Fruit fly (Drosophila melanogaster): ENCODE results near the gene COX5BL.
A peak's percentile ranks its signal among the peaks of the same experiment; 100 is the strongest.

Gene COX5BL

DNA sequence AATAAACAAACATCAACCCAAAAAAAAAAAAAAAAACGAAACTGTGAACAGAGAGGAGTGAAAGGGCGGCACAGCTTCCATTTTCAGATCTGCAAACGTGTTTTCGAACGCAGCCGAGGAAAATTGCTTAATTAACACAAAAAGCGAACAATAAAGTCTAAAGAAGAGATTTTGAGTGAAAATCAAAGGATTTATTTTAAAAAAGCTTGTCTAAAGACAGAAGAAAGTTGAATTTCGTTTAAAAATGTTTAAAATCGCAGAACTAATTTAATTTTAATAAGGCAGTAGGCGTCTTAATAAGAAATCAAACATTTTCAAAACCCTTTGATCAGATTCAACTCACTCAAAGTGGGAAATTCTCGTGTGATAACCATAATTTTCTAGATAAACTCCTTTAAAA lies at the start of gene COX5BL:
Gene COX5BL, plus strand, starts transcription at position 301 of the 400 bp plus-strand sequence.
- TF ChIP-seq CG34367 (tag; optimal IDR thresholded peaks at IDR 0.05) = no peak
- no peak for TF ChIP-seq Pif1A (GFP tag; optimal IDR thresholded peaks at IDR 0.05)
- TF ChIP-seq D1 (tag; optimal IDR thresholded peaks at IDR 0.05) = no peak
- TF ChIP-seq CG10348 (GFP tag; IDR thresholded peaks at IDR 0.05) = no peak
- no peak for TF ChIP-seq Pif1B (GFP tag; optimal IDR thresholded peaks at IDR 0.05)
- TF ChIP-seq CG8159 (tag; optimal IDR thresholded peaks at IDR 0.05) = no peak
- no peak for TF ChIP-seq CG17806 (tag; optimal IDR thresholded peaks at IDR 0.05)
- no peak for TF ChIP-seq fd96Ca (GFP tag; IDR thresholded peaks at IDR 0.05)
- no peak for TF ChIP-seq EcR (GFP tag; optimal IDR thresholded peaks at IDR 0.05)
- no peak for TF ChIP-seq CG13204 (GFP tag; optimal IDR thresholded peaks at IDR 0.05)
- no peak for TF ChIP-seq CG8301 (tag; optimal IDR thresholded peaks at IDR 0.05)
- no peak for TF ChIP-seq CG9948 (tag; optimal IDR thresholded peaks at IDR 0.05)

DNA sequence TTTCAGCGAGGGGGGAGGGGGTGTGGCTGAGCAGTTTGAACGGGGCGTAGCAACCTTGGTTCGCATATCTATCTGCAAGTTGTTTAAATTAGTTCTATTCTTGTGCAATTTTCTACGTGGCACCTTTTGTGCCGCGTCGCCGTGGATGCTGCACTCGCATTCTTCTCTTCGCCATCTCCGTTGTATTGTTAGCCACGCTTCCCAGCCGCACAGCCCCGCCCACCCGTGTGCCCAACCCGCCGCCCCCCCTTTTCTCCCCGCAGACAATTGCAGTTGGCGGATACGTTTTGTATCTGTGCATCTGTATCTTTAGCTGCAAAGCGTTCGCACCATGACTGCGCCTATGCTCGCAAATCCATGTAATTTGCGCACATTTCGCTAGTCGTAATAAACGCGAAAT lies 45.3 kb upstream of the COX5BL start:
- TF ChIP-seq D1 (tag; optimal IDR thresholded peaks at IDR 0.05) (no peak), Ets98B (GFP tag; IDR thresholded peaks at IDR 0.05) (peak; percentile 58), CG4496 (GFP tag; IDR thresholded peaks at IDR 0.05) (0 out of 3 replicates have a peak, but pooled peaks have one; percentile 45), CG32121 (GFP tag; IDR thresholded peaks at IDR 0.05) (peak; percentile 75), fd96Ca (GFP tag; IDR thresholded peaks at IDR 0.05) (peak; percentile 68; the same call in 2 of the 3 replicates)

DNA sequence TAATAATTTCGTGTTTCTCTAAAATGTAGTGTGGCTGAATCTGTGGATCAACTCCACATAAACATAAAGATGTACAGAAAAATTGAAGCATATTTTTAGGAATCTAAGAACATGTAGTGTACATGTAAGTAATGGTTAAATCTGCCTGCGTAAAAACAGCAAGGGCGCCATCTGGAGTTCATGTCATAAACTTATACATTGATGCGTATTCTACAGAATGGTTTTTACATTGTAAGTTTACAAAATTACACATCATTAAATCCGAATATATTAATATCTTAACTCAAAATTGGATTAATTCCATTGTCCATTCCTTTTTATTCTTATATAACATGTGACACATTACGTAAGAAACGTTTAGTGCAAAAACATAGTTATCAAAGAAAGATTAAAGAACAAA lies 32.2 kb upstream of the COX5BL start:
- no peak for TF ChIP-seq Ets98B (GFP tag; IDR thresholded peaks at IDR 0.05)
- peak; percentile 29 for TF ChIP-seq D1 (tag; optimal IDR thresholded peaks at IDR 0.05)
- no peak for TF ChIP-seq Pif1A (GFP tag; optimal IDR thresholded peaks at IDR 0.05)

DNA sequence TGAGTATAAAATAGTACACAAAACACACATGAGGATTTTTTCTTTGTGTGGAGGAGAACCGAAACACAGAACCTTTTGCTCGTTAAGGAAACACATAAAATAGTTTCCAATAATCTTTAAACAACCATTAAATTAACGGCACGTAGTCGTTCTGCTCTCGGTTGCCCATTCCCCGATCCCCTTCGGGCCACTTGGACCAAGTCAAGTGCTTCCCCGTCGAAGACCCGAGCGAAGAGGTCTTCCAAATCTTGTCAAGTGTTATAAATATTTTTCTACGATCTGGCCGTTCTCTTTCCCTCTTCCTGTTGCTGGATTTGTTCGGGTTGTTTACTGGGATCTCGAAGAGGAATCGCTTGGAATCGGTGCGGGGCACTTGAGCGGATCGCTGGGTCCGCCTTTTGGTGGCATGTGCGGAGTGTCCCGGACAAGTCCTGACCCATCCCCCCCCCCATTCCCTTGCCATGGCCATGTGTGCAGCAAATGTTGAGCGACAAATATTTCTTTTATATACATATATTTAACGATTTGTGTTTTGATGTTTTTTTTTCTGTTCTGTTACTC lies 28.2 kb upstream of the COX5BL start:
- TF ChIP-seq CG12605 (GFP tag; IDR thresholded peaks at IDR 0.05) (no peak), CG17806 (tag; optimal IDR thresholded peaks at IDR 0.05) (no peak), D1 (tag; optimal IDR thresholded peaks at IDR 0.05) (no peak), Pif1B (GFP tag; optimal IDR thresholded peaks at IDR 0.05) (no peak), Snoo (tag; optimal IDR thresholded peaks at IDR 0.05) (no peak), CG13204 (GFP tag; optimal IDR thresholded peaks at IDR 0.05) (no peak), CG8159 (tag; optimal IDR thresholded peaks at IDR 0.05) (no peak), fd96Ca (GFP tag; IDR thresholded peaks at IDR 0.05) (no peak), CG15710 (tag; optimal IDR thresholded peaks at IDR 0.05) (no peak), CG34367 (tag; optimal IDR thresholded peaks at IDR 0.05) (no peak), Ets98B (GFP tag; IDR thresholded peaks at IDR 0.05) (no peak), CG9948 (tag; optimal IDR thresholded peaks at IDR 0.05) (no peak), CG4496 (GFP tag; IDR thresholded peaks at IDR 0.05) (no peak), gl (tag; optimal IDR thresholded peaks at IDR 0.05) (no peak)

DNA sequence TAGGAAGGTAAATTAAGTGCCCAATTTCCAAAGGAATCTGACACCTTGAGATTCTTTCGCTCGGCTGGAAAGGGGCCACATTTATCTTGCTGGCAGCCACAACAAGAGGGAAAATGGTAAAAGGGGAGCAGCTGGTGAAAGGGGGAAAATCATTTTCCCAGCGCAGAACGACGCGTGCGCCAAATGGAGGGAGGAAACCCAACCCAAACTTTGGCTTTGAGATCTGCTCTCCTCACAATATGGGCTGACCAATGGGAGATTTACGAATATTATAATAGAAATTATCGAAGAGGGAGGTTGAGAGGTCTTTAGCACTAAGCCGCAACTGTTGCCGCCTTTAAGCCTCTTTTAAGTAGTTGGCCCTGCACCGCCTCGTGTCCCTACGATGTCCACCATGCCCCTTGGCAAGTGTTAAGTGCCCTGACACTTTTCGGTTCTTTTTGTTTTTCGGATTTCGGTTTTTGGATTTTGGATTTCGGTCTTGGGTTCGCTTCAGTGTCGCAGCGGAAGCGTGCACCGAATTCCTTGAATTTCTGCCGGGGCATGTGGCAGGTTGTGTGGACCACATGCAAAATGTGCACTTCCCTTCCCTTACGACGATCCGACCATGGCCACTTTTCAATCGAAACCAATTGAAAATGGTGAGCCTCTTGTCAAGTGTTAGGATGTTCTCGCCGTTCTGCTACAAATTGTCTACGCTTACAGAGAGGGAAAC lies 27.1 kb upstream of the COX5BL start:
- TF ChIP-seq CG34367 (tag; optimal IDR thresholded peaks at IDR 0.05) (no peak), gl (tag; optimal IDR thresholded peaks at IDR 0.05) (no peak), D1 (tag; optimal IDR thresholded peaks at IDR 0.05) (no peak), CG17806 (tag; optimal IDR thresholded peaks at IDR 0.05) (no peak), CG9948 (tag; optimal IDR thresholded peaks at IDR 0.05) (no peak), CG8159 (tag; optimal IDR thresholded peaks at IDR 0.05) (no peak), CG10348 (GFP tag; IDR thresholded peaks at IDR 0.05) (no peak), Pif1A (GFP tag; optimal IDR thresholded peaks at IDR 0.05) (no peak), fd96Ca (GFP tag; IDR thresholded peaks at IDR 0.05) (no peak), Pif1B (GFP tag; optimal IDR thresholded peaks at IDR 0.05) (no peak)

DNA sequence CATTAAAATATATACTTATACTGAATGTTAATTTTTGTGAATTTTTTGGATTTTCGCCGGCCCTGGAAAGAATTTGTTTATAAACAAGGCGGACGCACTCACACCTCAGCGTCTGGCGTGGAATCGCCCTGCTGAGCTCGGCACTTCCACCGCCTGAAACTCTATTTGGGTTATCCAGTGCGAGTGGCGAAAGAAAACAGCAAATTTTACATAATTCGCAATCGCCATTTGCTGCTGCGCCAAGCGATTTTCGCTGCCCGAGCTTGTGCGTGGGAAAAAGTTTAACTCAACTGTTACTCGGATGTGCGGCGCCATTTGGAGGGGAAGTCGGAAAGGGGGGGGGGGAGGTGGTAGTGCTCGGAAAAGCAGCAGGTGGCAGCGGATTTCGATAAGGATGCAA lies 26.3 kb upstream of the COX5BL start:
- TF ChIP-seq D1 (tag; optimal IDR thresholded peaks at IDR 0.05) (no peak), rn (GFP tag; IDR thresholded peaks at IDR 0.05) (no peak), CG8301 (tag; optimal IDR thresholded peaks at IDR 0.05) (no peak), CG17806 (tag; optimal IDR thresholded peaks at IDR 0.05) (no peak), CG10348 (GFP tag; IDR thresholded peaks at IDR 0.05) (no peak), CG9948 (tag; optimal IDR thresholded peaks at IDR 0.05) (no peak), fd96Ca (GFP tag; IDR thresholded peaks at IDR 0.05) (no peak), CG13204 (GFP tag; optimal IDR thresholded peaks at IDR 0.05) (no peak), CG15710 (tag; optimal IDR thresholded peaks at IDR 0.05) (no peak), Pif1B (GFP tag; optimal IDR thresholded peaks at IDR 0.05) (no peak), EcR (GFP tag; optimal IDR thresholded peaks at IDR 0.05) (no peak), CG4496 (GFP tag; IDR thresholded peaks at IDR 0.05) (no peak), CG14655 (GFP tag; optimal IDR thresholded peaks at IDR 0.05) (no peak), Snoo (tag; optimal IDR thresholded peaks at IDR 0.05) (no peak), CG34367 (tag; optimal IDR thresholded peaks at IDR 0.05) (no peak), gl (tag; optimal IDR thresholded peaks at IDR 0.05) (no peak), CG32121 (GFP tag; IDR thresholded peaks at IDR 0.05) (no peak), CG12605 (GFP tag; IDR thresholded peaks at IDR 0.05) (no peak), CG8159 (tag; optimal IDR thresholded peaks at IDR 0.05) (no peak)
